Worm (Caenorhabditis elegans) whole organism, L1 larva: ENCODE results near the gene cuc-1.
A peak's percentile ranks its signal among the peaks of the same experiment; 100 is the strongest.

Experiments
- C04F5.9 ChIP-seq: sonication (generic microtip); optimal IDR thresholded peaks from 2 replicates; lab custom pipeline; 2016; ENCODE audit warnings: missing genetic modification characterization, missing compliant biosample characterization
- C34B4.2 ChIP-seq: sonication (generic microtip); optimal IDR thresholded peaks from 2 replicates; lab custom pipeline; 2017; ENCODE audit warnings: mild to moderate bottlenecking, missing genetic modification characterization, missing compliant biosample characterization
- Y116A8C.19 ChIP-seq: sonication (generic microtip); optimal IDR thresholded peaks from 2 replicates; lab custom pipeline; 2016; ENCODE audit warnings: missing compliant biosample characterization, missing genetic modification characterization, borderline replicate concordance
- aha-1 ChIP-seq: fragments of 150-350 bp; optimal IDR thresholded peaks from 2 replicates; lab custom pipeline; 2014; ENCODE audit warnings: missing biosample characterization, missing genetic modification characterization
- alr-1 ChIP-seq: fragments of 200-800 bp; sonication (Bioruptor generic); optimal IDR thresholded peaks from 2 replicates; lab custom pipeline; 2018; ENCODE audit warnings: borderline replicate concordance, mild to moderate bottlenecking, missing genetic modification characterization, missing compliant biosample characterization
- aly-2 ChIP-seq: fragments of 150-350 bp; optimal IDR thresholded peaks from 2 replicates; lab custom pipeline; 2014; ENCODE audit warnings: missing biosample characterization, missing genetic modification characterization
- blmp-1 ChIP-seq: fragments of 150-350 bp; optimal IDR thresholded peaks from 2 replicates; lab custom pipeline; 2014; ENCODE audit warnings: missing biosample characterization, missing genetic modification characterization
- ceh-63 ChIP-seq: fragments of 200-800 bp; sonication (Bioruptor generic); optimal IDR thresholded peaks from 2 replicates; lab custom pipeline; 2018; ENCODE audit warnings: mild to moderate bottlenecking, missing genetic modification characterization, missing compliant biosample characterization
- ceh-82 ChIP-seq, 3 experiments: fragments of 150-350 bp in 1 of 3; sonication (generic microtip) in 2 of 3; optimal IDR thresholded peaks; 2 replicates each; lab custom pipeline; 2014 to 2017; ENCODE audit warnings: missing biosample characterization in 3 of 3, missing genetic modification characterization in 3 of 3
- ceh-88 ChIP-seq: fragments of 200-800 bp; sonication (Bioruptor generic); IDR thresholded peaks from 2 replicates; pipeline ENCODE4 v1.3.6; 2022; ENCODE audit warnings: missing genetic modification characterization, missing compliant biosample characterization
- ces-1 ChIP-seq: fragments of 150-350 bp; optimal IDR thresholded peaks from 2 replicates; lab custom pipeline; 2014; ENCODE audit warnings: missing biosample characterization, missing genetic modification reagents, missing genetic modification characterization
- dsc-1 ChIP-seq: sonication (generic microtip); optimal IDR thresholded peaks from 2 replicates; lab custom pipeline; 2016; ENCODE audit warnings: mild to moderate bottlenecking, missing genetic modification characterization, missing compliant biosample characterization
- egl-13 ChIP-seq: sonication (generic microtip); optimal IDR thresholded peaks from 2 replicates; lab custom pipeline; 2016; ENCODE audit warnings: missing genotype, missing genetic modification reagents, missing genetic modification characterization, missing compliant biosample characterization
- egl-27 ChIP-seq, 2 experiments: fragments of 150-350 bp in 1 of 2; sonication (generic microtip); optimal IDR thresholded peaks; 3 replicates each; lab custom pipeline; 2017 to 2018; ENCODE audit warnings: missing biosample characterization in 2 of 2, missing genetic modification characterization in 2 of 2, missing genetic modification reagents in 2 of 2
- fkh-4 ChIP-seq: sonication (generic microtip); optimal IDR thresholded peaks from 2 replicates; lab custom pipeline; 2016; ENCODE audit warnings: missing compliant biosample characterization, missing genetic modification characterization, borderline replicate concordance
- grh-1 ChIP-seq: fragments of 200-800 bp; sonication (Bioruptor generic); IDR thresholded peaks from 2 replicates; pipeline ENCODE4 v1.3.6; 2022; ENCODE audit warnings: missing genetic modification reagents, missing genetic modification characterization, missing compliant biosample characterization
- hlh-4 ChIP-seq: sonication (generic microtip); optimal IDR thresholded peaks from 2 replicates; lab custom pipeline; 2016; ENCODE audit warnings: mild to moderate bottlenecking, missing genetic modification characterization, missing compliant biosample characterization
- irx-1 ChIP-seq: sonication (generic microtip); optimal IDR thresholded peaks from 2 replicates; lab custom pipeline; 2016; ENCODE audit warnings: missing genetic modification characterization, missing compliant biosample characterization
- lin-14 ChIP-seq: fragments of 200-800 bp; sonication (Bioruptor generic); optimal IDR thresholded peaks from 2 replicates; lab custom pipeline; 2018; ENCODE audit warnings: mild to moderate bottlenecking, missing genetic modification characterization, moderate library complexity, missing compliant biosample characterization
- lin-15B ChIP-seq: fragments of 150-350 bp; sonication (generic microtip); optimal IDR thresholded peaks from 3 replicates; lab custom pipeline; 2014; ENCODE audit warnings: missing biosample characterization, missing genetic modification characterization
- lin-35 ChIP-seq, 2 experiments: fragments of 150-350 bp; optimal IDR thresholded peaks; 2 replicates each; lab custom pipeline; 2014; ENCODE audit warnings: missing biosample characterization in 2 of 2, missing genetic modification characterization in 2 of 2, missing genetic modification reagents in 2 of 2
- lsy-2 ChIP-seq, 2 experiments: fragments of 150-350 bp; optimal IDR thresholded peaks; 2 replicates each; lab custom pipeline; 2014; ENCODE audit warnings: missing biosample characterization in 2 of 2, missing genetic modification characterization in 2 of 2
- mab-9 ChIP-seq: fragments of 200-800 bp; sonication (Bioruptor generic); IDR thresholded peaks from 2 replicates; pipeline ENCODE4 v1.3.6; 2022; ENCODE audit warnings: missing genetic modification reagents, missing genetic modification characterization, missing compliant biosample characterization
- mdl-1 ChIP-seq, 2 experiments: fragments of 150-350 bp; optimal IDR thresholded peaks; 2 replicates each; lab custom pipeline; 2014 to 2017; ENCODE audit warnings: missing biosample characterization in 2 of 2, missing genetic modification characterization in 2 of 2, inconsistent platforms in 1 of 2
- mef-2 ChIP-seq: fragments of 150-350 bp; optimal IDR thresholded peaks from 2 replicates; lab custom pipeline; 2014; ENCODE audit warnings: missing biosample characterization, missing genetic modification characterization
- mep-1 ChIP-seq: fragments of 150-350 bp; optimal IDR thresholded peaks from 2 replicates; lab custom pipeline; 2014; ENCODE audit warnings: missing biosample characterization, missing genetic modification characterization
- nhr-11 ChIP-seq: fragments of 150-350 bp; optimal IDR thresholded peaks from 2 replicates; lab custom pipeline; 2014; ENCODE audit warnings: missing biosample characterization, missing genetic modification characterization
- nhr-19 ChIP-seq: fragments of 200-800 bp; sonication (Bioruptor generic); conservative IDR thresholded peaks from 2 replicates; pipeline ENCODE4 v1.3.6; 2022; ENCODE audit warnings: missing genetic modification characterization, missing compliant biosample characterization
- nhr-20 ChIP-seq: sonication (generic microtip); optimal IDR thresholded peaks from 2 replicates; lab custom pipeline; 2016; ENCODE audit warnings: mild to moderate bottlenecking, missing genetic modification characterization, missing compliant biosample characterization
- nhr-28 ChIP-seq: fragments of 150-350 bp; optimal IDR thresholded peaks from 2 replicates; lab custom pipeline; 2014; ENCODE audit warnings: missing biosample characterization, missing genetic modification characterization
- nhr-71 ChIP-seq: sonication (generic microtip); optimal IDR thresholded peaks from 2 replicates; lab custom pipeline; 2016; ENCODE audit warnings: mild to moderate bottlenecking, missing genetic modification characterization, moderate library complexity, missing compliant biosample characterization
- nhr-76 ChIP-seq: sonication (generic microtip); optimal IDR thresholded peaks from 2 replicates; lab custom pipeline; 2017; ENCODE audit warnings: missing biosample characterization, missing genetic modification characterization
- nhr-85 ChIP-seq: sonication (generic microtip); peaks from one replicate; lab custom pipeline; 2016; ENCODE audit warnings: missing genetic modification characterization, inconsistent platforms, missing compliant biosample characterization
- pax-3 ChIP-seq: fragments of 200-800 bp; sonication (Bioruptor generic); optimal IDR thresholded peaks from 2 replicates; lab custom pipeline; 2018; ENCODE audit warnings: mild to moderate bottlenecking, missing genetic modification characterization, moderate library complexity, missing compliant biosample characterization
- sup-37 ChIP-seq: fragments of 200-800 bp; sonication (Bioruptor generic); optimal IDR thresholded peaks from 2 replicates; lab custom pipeline; 2018; ENCODE audit warnings: mild to moderate bottlenecking, missing genetic modification characterization, missing compliant biosample characterization
- swsn-7 ChIP-seq: sonication (generic microtip); optimal IDR thresholded peaks from 2 replicates; lab custom pipeline; 2016; ENCODE audit warnings: missing genetic modification characterization, missing compliant biosample characterization
- tbx-2 ChIP-seq: sonication (generic microtip); optimal IDR thresholded peaks from 2 replicates; lab custom pipeline; 2016; ENCODE audit warnings: missing genetic modification characterization, missing compliant biosample characterization
- unc-30 ChIP-seq: sonication (generic microtip); optimal IDR thresholded peaks from 2 replicates; lab custom pipeline; 2017; ENCODE audit warnings: missing biosample characterization, missing genetic modification characterization
- unc-86 ChIP-seq: sonication (generic microtip); optimal IDR thresholded peaks from 2 replicates; lab custom pipeline; 2016; ENCODE audit warnings: missing genetic modification characterization, missing compliant biosample characterization
- xbp-1 ChIP-seq: sonication (generic microtip); optimal IDR thresholded peaks from 2 replicates; lab custom pipeline; 2016; ENCODE audit warnings: missing genetic modification characterization, missing compliant biosample characterization

The cuc-1 gene

ce11 chrIII:7880132-7880715 is 19.4 kb upstream of the cuc-1 start (continued):
- TF ChIP-seq fkh-4 (tag; lab: Kevin White, UChicago), result no peak
- no peak for TF ChIP-seq Y116A8C.19
- TF ChIP-seq nhr-85 (tag; lab: Kevin White, UChicago), result no peak
- TF ChIP-seq unc-86 (tag; lab: Kevin White, UChicago), result no peak
- no peak for TF ChIP-seq C04F5.9 (tag; lab: Kevin White, UChicago)
- no peak for TF ChIP-seq mep-1 (tag; lab: Kevin White, UChicago)
- no peak for TF ChIP-seq lin-35 (GFP tag; optimal IDR thresholded peaks at IDR 0.05; lab: Kevin White, UChicago)
- TF ChIP-seq sup-37 (GFP tag; lab: Kevin White, UChicago), result no peak
- TF ChIP-seq mdl-1 (tag; optimal IDR thresholded peaks at IDR 0.05; lab: Kevin White, UChicago), result no peak
- TF ChIP-seq egl-13, result no peak
- peak; percentile 27 for TF ChIP-seq nhr-20
- TF ChIP-seq nhr-71 (tag; lab: Kevin White, UChicago), result peak; percentile 46
- TF ChIP-seq grh-1, result no peak
- TF ChIP-seq tbx-2, result no peak
- TF ChIP-seq nhr-28, result no peak
- TF ChIP-seq nhr-19, result peak; percentile 10; the same call in 1 of the 2 replicates
- TF ChIP-seq hlh-4, result no peak
- no peak for TF ChIP-seq aha-1 (tag; lab: Kevin White, UChicago)
- TF ChIP-seq egl-27 (tag; optimal IDR thresholded peaks at IDR 0.05; lab: Kevin White, UChicago), result no peak
- TF ChIP-seq dsc-1, result peak; percentile 50
- no peak for TF ChIP-seq nhr-11
- TF ChIP-seq swsn-7 (tag; lab: Kevin White, UChicago), result no peak
- TF ChIP-seq irx-1, result no peak
- TF ChIP-seq ceh-82 (tag; optimal IDR thresholded peaks at IDR 0.05; lab: Kevin White, UChicago), result no peak
- TF ChIP-seq mef-2 (tag; lab: Kevin White, UChicago), result no peak
- TF ChIP-seq ceh-63 (GFP tag; lab: Kevin White, UChicago), result no peak
- no peak for TF ChIP-seq unc-30
- no peak for TF ChIP-seq xbp-1
- TF ChIP-seq C34B4.2 (tag; lab: Kevin White, UChicago), result no peak
- TF ChIP-seq pax-3 (tag; lab: Kevin White, UChicago), result no peak
- no peak for TF ChIP-seq blmp-1 (tag; lab: Kevin White, UChicago)
- TF ChIP-seq mab-9, result no peak
- TF ChIP-seq ceh-88 (GFP tag; lab: Robert Waterston, UW), result no peak
- TF ChIP-seq lsy-2 (tag; optimal IDR thresholded peaks at IDR 0.05; lab: Kevin White, UChicago), result peak in 1 of 2 experiments; percentile 54
- TF ChIP-seq ces-1 (GFP tag; lab: Kevin White, UChicago), result no peak
- TF ChIP-seq, all 84 proteins: peak for 10

DNA sequence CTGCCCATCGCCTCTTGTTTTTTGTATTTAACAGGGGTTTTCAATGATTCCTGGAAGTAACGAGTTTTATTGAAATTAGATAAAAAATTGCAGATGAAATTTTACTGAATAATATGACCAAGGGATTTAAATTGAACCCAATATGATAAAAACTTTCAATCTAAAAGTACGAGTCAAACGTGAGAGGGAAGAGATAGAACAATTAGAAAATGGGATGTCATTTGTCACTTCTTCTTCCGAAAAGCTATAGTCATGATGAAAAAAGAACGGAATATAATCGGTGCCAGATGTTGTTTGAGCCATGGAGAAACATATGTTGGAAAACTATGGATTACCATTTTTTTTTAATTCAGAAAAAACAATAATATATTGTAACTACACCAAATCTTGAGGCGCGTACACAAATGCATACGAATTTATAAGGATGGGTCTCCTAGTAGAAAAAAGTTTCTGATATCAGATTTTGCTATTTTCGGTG is 18.1 kb upstream of the cuc-1 start, which contains the start of gene sup-18:
Gene sup-18 (minus strand): TSS at position 51 of the 478 bp plus-strand sequence.
- TF ChIP-seq nhr-76 (no peak), fkh-4 (tag; lab: Kevin White, UChicago) (peak; percentile 59), dsc-1 (peak; percentile 87), lin-15B (no peak), irx-1 (no peak), alr-1 (no peak)

ce11 chrIII:7877090-7877489 is 16.3 kb upstream of the cuc-1 start:
- no peak for TF ChIP-seq unc-30
- no peak for TF ChIP-seq nhr-85 (tag; lab: Kevin White, UChicago)
- TF ChIP-seq sup-37 (GFP tag; lab: Kevin White, UChicago), result no peak
- no peak for TF ChIP-seq aly-2 (tag; lab: Kevin White, UChicago)
- no peak for TF ChIP-seq tbx-2
- no peak for TF ChIP-seq mdl-1 (tag; optimal IDR thresholded peaks at IDR 0.05; lab: Kevin White, UChicago)
- TF ChIP-seq lin-14, result no peak
